Fruit fly (Drosophila melanogaster) S2 (cell line): ENCODE data around the gene Lmpt.
A peak's percentile ranks its signal among the peaks of the same experiment; 100 is the strongest.

Experiments used
- CG8478 ChIP-seq: fragments of >200 bp; optimal IDR thresholded peaks from 2 replicates; lab custom pipeline; 2018
- CTCF ChIP-seq, 2 experiments: fragments of >200 bp; optimal IDR thresholded peaks; 2 replicates each; lab custom pipeline; 2018

Gene Lmpt

dm6 chr3L:16865123-16865831 lies at the start of gene Lmpt:
Gene Lmpt (plus strand): TSS chr3L:16865295.
- no peak for TF ChIP-seq CTCF (optimal IDR thresholded peaks at IDR 0.05; lab: Kevin White, UChicago)
- TF ChIP-seq CG8478 (lab: Kevin White, UChicago), result no peak

DNA sequence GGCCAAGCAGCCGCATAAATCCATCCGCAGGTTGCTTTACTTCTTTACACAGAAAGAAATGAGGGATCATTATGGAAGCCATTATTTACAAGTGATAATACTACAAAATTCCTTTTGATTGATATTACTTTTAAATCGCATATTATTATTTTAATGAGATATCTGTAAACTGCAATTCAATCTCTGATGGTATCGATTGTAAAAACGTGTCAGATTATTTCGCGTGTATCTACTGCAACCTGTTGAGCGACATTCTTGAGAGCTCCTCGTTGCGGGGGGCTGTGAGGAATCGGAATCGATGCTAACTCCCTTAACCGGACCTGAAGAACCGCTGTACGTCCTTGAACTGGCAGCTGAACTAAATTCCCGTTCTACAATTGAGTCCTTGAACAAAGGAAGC lies 47.0 kb upstream of the Lmpt start:
- TF ChIP-seq CTCF (optimal IDR thresholded peaks at IDR 0.05; lab: Kevin White, UChicago) (no peak), CG8478 (lab: Kevin White, UChicago) (no peak)

DNA sequence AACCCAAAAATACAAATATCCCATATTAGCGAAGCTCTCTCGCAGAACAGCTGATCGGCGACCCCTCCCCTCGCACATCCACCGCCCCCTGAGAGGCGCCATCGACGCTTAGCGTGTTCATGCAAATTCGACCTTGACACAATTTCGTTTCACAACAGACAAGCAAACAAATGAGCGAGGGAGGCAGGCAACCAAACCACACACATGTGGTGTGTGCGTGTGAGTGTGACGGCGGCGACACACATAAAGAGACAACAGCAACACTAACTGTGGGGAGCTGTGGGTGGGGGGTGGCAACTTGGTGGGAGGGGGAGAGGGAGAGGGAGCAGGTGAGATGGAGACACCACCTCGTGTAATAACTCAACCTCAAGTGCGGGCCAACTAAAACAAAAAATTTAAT lies 40.4 kb upstream of the Lmpt start:
- TF ChIP-seq CG8478 (lab: Kevin White, UChicago) (no peak), CTCF (optimal IDR thresholded peaks at IDR 0.05; lab: Kevin White, UChicago) (no peak)

dm6 chr3L:16825195-16825594 lies 39.9 kb upstream of the Lmpt start:
- TF ChIP-seq CG8478 (lab: Kevin White, UChicago) (no peak), CTCF (optimal IDR thresholded peaks at IDR 0.05; lab: Kevin White, UChicago) (no peak)

DNA sequence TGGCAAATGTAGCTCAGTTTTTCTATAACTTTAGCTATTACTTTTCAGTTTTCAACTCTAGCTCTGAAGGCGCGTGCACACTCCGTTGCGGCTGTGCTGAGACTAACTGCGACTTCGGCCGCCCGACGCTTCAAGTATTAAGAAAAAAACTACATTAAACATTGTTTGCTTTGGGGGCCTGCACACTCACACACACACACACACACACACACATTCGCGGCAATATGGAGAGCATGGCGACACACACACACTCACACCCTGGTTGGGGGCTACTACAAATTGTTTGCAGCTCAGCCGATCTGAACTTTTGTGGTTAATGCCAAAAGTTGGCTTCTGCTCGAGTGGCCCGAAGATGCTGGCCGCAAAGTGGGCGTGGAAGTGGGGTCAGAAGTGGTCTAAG lies 36.1 kb upstream of the Lmpt start, which contains the start of gene CG13024:
Gene CG13024, minus strand, starts transcription at position 108 of the 400 bp plus-strand sequence.
- TF ChIP-seq CG8478 (lab: Kevin White, UChicago) (no peak), CTCF (optimal IDR thresholded peaks at IDR 0.05; lab: Kevin White, UChicago) (no peak)

- TF ChIP-seq CTCF (optimal IDR thresholded peaks at IDR 0.05; lab: Kevin White, UChicago), result no peak
- no peak for TF ChIP-seq CG8478 (lab: Kevin White, UChicago)
Observed at dm6 chr3L:16829983-16830382, 35.1 kb upstream of the Lmpt start.

dm6 chr3L:16836732-16837131 lies 28.4 kb upstream of the Lmpt start:
- TF ChIP-seq CTCF (optimal IDR thresholded peaks at IDR 0.05; lab: Kevin White, UChicago), result no peak

DNA sequence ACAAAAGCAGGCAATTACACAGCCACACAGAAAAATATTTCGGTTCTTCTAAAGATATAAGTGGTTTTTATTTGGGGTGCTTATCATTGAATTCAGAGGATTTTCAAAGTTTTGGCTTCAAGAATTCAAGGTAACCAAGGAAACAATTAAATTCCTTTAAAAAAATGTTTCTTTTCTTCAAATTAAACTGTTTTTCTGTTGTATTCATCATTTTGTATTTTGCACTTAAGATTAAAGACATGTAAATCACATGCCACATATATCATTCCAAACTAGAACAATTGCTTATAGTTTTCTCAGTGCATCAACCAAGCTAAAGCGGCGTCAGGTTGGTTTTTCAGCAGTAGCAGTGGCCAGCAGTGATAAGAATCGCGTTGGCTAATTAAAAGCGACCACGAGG lies 24.6 kb upstream of the Lmpt start:
- TF ChIP-seq CG8478 (lab: Kevin White, UChicago) (no peak), CTCF (optimal IDR thresholded peaks at IDR 0.05; lab: Kevin White, UChicago) (no peak)

DNA sequence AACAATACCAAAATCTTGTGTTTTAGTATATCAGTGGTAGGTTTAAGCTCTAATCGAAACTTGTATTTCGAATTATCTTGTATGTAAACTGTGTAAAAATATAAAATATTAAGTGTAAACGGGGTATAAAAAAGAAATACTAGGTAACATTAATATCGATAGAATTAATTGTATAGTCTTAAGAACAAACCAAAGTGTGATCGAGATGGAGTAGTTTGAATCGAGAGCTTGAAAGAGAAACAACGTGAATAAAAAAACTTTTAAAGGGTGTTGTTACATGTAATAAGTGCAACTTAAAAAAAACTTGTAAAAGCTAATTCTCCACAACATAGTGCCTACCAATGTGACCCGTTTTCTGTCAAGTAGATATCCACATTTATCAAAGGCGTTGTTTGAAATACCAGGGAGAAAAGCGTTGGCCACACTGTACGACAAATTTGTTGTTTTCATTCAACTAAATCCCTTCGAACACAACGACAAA lies 23.0 kb upstream of the Lmpt start, which contains the start of gene TSG101:
Gene TSG101, plus strand, starts transcription at position 208 of the 481 bp plus-strand sequence.
- TF ChIP-seq CG8478 (lab: Kevin White, UChicago) (no peak), CTCF (optimal IDR thresholded peaks at IDR 0.05; lab: Kevin White, UChicago) (peak in 1 of 2 experiments; percentile 18)

dm6 chr3L:16842952-16843351 lies 22.1 kb upstream of the Lmpt start:
- no peak for TF ChIP-seq CG8478 (lab: Kevin White, UChicago)
- no peak for TF ChIP-seq CTCF (optimal IDR thresholded peaks at IDR 0.05; lab: Kevin White, UChicago)

DNA sequence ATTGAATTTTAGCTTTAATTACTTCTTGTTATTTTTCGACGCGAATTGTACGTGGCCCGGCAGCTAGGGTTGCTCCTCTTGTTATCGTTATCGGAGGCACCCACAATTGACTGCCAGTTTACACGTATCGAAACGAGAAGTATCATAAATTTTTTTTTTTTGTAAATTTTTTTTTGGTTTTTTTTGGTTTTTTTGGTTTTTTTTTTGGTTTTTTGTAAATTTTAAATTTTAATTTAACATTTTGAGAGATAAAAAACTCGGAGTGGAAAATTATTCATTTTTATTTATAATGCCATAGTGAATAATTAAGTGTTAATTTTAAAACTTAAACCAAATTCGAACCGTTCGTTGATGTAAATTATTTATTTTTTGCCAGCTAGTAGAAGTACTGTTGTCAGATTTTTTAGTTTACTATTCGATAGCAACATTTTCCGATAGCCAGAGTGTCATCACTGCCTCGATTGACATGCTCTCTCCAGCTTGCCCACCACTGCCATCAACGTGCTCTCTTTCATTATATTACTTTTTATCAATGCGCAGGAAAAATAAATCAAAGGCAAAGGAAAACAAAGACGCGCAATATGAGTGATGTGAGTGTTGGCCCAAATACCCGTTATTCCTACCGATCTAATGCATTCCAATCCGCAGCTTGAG lies 20.0 kb upstream of the Lmpt start, which contains the start of the genes kud and Zcchc7:
Gene kud, minus strand, starts transcription at position 72 of the 654 bp plus-strand sequence.
Gene Zcchc7, plus strand, starts transcription at position 467 of the 654 bp plus-strand sequence.
- no peak for TF ChIP-seq CG8478 (lab: Kevin White, UChicago)
- TF ChIP-seq CTCF (optimal IDR thresholded peaks at IDR 0.05; lab: Kevin White, UChicago), result no peak

- TF ChIP-seq CG8478 (lab: Kevin White, UChicago), result no peak
- no peak for TF ChIP-seq CTCF (optimal IDR thresholded peaks at IDR 0.05; lab: Kevin White, UChicago)
Observed at dm6 chr3L:16845607-16846277, 19.4 kb upstream of the Lmpt start, which contains the start of gene CG32161. Gene CG32161 (plus strand): TSS chr3L:16846227.

dm6 chr3L:16851566-16851965 lies 13.5 kb upstream of the Lmpt start:
- no peak for TF ChIP-seq CG8478 (lab: Kevin White, UChicago)
- no peak for TF ChIP-seq CTCF (optimal IDR thresholded peaks at IDR 0.05; lab: Kevin White, UChicago)

DNA sequence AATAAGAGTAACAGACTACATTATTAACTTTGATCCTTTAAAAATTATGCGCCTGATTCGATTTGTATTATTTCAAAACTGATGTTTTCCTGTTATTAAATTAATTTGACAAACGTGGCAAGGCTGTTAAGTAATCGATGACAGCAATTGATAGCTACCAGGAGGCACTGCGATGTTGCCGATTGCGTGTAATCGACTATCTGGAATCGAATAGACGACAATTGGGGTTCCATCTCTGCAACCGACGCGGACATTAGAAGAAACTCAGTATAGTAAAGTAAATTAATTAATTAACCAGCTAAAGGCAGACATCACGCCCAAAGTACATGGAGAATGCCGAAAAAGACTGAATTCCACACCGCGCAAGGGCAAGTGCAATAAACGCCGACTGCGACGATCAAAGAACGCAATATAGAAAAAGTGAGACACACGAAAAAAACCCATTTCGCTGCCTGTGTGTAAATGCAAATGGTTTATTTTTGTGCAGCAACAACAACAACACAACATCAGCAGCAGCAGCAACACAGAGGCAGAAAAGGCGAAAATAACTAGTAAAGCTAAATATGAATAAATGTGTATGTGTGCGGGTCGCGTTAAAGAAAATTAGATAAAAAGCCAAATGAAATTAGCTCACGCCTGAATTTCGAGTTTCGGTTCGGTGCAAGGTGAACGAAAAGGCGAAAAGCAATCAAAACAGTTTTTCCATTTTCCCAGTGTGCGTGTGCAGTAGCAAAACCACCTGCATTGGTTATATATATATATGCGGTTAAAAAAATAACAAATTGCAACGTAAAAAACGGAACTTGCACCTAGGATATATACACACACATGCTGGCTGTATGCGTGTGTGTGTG lies 11.3 kb upstream of the Lmpt start, which contains the start of gene sina:
Gene sina, plus strand, starts transcription at position 219 of the 854 bp plus-strand sequence.
- peak; percentile 11 to 28 for TF ChIP-seq CTCF (optimal IDR thresholded peaks at IDR 0.05; lab: Kevin White, UChicago)
- TF ChIP-seq CG8478 (lab: Kevin White, UChicago), result no peak
